Worm (Caenorhabditis elegans) whole organism, L2 larva: ENCODE measurements around the gene Y44A6D.7.

Source experiments
- ama-1 ChIP-seq: fragments of 150-350 bp; optimal IDR thresholded peaks from 2 replicates; lab custom pipeline; 2018; ENCODE audit warnings: inconsistent platforms
- mab-5 ChIP-seq: fragments of 150-350 bp; optimal IDR thresholded peaks from 2 replicates; lab custom pipeline; 2014; ENCODE audit warnings: missing biosample characterization, missing genetic modification characterization
- mbf-1 ChIP-seq: sonication (generic microtip); optimal IDR thresholded peaks from 2 replicates; lab custom pipeline; 2017; ENCODE audit warnings: missing biosample characterization, missing genetic modification characterization
- mdl-1 ChIP-seq, 2 experiments: fragments of 150-350 bp in 1 of 2; sonication (generic microtip) in 1 of 2; optimal IDR thresholded peaks; 2 replicates each; lab custom pipeline; 2017; ENCODE audit warnings: missing biosample characterization in 2 of 2, missing genetic modification characterization in 2 of 2
- nhr-12 ChIP-seq: fragments of 150-350 bp; optimal IDR thresholded peaks from 2 replicates; lab custom pipeline; 2014; ENCODE audit warnings: missing biosample characterization, missing genetic modification characterization
- nhr-25 ChIP-seq: fragments of 150-350 bp; sonication (generic microtip); optimal IDR thresholded peaks from 3 replicates; lab custom pipeline; 2014; ENCODE audit warnings: missing biosample characterization, missing genetic modification characterization
- snpc-4 ChIP-seq: fragments of 150-350 bp; optimal IDR thresholded peaks from 2 replicates; lab custom pipeline; 2014; ENCODE audit warnings: missing biosample characterization, missing genetic modification characterization
- unc-39 ChIP-seq: fragments of 150-350 bp; optimal IDR thresholded peaks from 2 replicates; lab custom pipeline; 2014; ENCODE audit warnings: missing biosample characterization, missing genetic modification characterization
- unc-62 ChIP-seq: fragments of 150-350 bp; optimal IDR thresholded peaks from 2 replicates; lab custom pipeline; 2014; ENCODE audit warnings: missing biosample characterization, missing genetic modification reagents, missing genetic modification characterization

ce11 chrV:20828820-20829219 lies 14.3 kb downstream of the Y44A6D.7 start, which contains the start of gene sbt-1:
- TF ChIP-seq mbf-1 (tag; lab: Kevin White, UChicago) (no peak), mdl-1 (tag; optimal IDR thresholded peaks at IDR 0.05; lab: Kevin White, UChicago) (peak in 1 of 2 experiments; percentile 69), ama-1 (lab: Kevin White, UChicago) (no peak), nhr-12 (tag; lab: Kevin White, UChicago) (no peak), nhr-25 (no peak), unc-62 (no peak), snpc-4 (tag; lab: Kevin White, UChicago) (no peak), unc-39 (tag; lab: Kevin White, UChicago) (no peak), mab-5 (tag; lab: Kevin White, UChicago) (no peak)
